Fruit fly (Drosophila melanogaster): ENCODE results near the gene t.
A peak's percentile ranks its signal among the peaks of the same experiment; 100 is the strongest.

t gene

dm6 chrX:9251212-9251877 lies 28.3 kb upstream of the t start (continued):
- TF ChIP-seq Optix (GFP tag; IDR thresholded peaks at IDR 0.05) (peak; percentile 37; the same call in 1 of the 3 replicates), CG14667 (GFP tag; IDR thresholded peaks at IDR 0.05) (no peak), gcm2 (GFP tag; optimal IDR thresholded peaks at IDR 0.05) (no peak), CG4424 (GFP tag; optimal IDR thresholded peaks at IDR 0.05) (peak; percentile 7), CG32772 (GFP tag; IDR thresholded peaks at IDR 0.05) (no peak), Atf6 (GFP tag; IDR thresholded peaks at IDR 0.05) (no peak), zen2 (GFP tag; IDR thresholded peaks at IDR 0.05; ENCODE audit: partially characterized antibody) (no peak), CHES-1-like (GFP tag; optimal IDR thresholded peaks at IDR 0.05) (no peak), CG4730 (GFP tag; IDR thresholded peaks at IDR 0.05) (no peak), CG9876 (GFP tag; optimal IDR thresholded peaks at IDR 0.05) (no peak), Eip74EF (GFP tag; optimal IDR thresholded peaks at IDR 0.05) (peak in 1 of 2 experiments; percentile 93), lilli (GFP tag; optimal IDR thresholded peaks at IDR 0.05) (peak; percentile 25), cg (GFP tag; optimal IDR thresholded peaks at IDR 0.05) (no peak), lmd (GFP tag; IDR thresholded peaks at IDR 0.05) (peak; percentile 29; the same call in 1 of the 2 replicates), CG4404 (GFP tag; IDR thresholded peaks at IDR 0.05) (no peak), sqz (GFP tag; optimal IDR thresholded peaks at IDR 0.05) (no peak), CG15479 (GFP tag; optimal IDR thresholded peaks at IDR 0.05) (no peak), CG1024 (GFP tag; IDR thresholded peaks at IDR 0.05) (no peak), CG11085 (GFP tag; IDR thresholded peaks at IDR 0.05) (no peak), tll (GFP tag; optimal IDR thresholded peaks at IDR 0.05) (no peak), H2.0 (GFP tag; IDR thresholded peaks at IDR 0.05) (no peak), mam (GFP tag; optimal IDR thresholded peaks at IDR 0.05) (no peak), CG9797 (GFP tag; optimal IDR thresholded peaks at IDR 0.05) (no peak), CoRest (tag; optimal IDR thresholded peaks at IDR 0.05) (peak; percentile 9), CG18476 (GFP tag; optimal IDR thresholded peaks at IDR 0.05) (no peak), CG18262 (tag; optimal IDR thresholded peaks at IDR 0.05) (peak; percentile 26), ind (GFP tag; optimal IDR thresholded peaks at IDR 0.05) (peak; percentile 27), slbo (GFP tag; IDR thresholded peaks at IDR 0.05) (peak; percentile 51), CG17361 (GFP tag; IDR thresholded peaks at IDR 0.05) (peak; percentile 47; the same call in 1 of the 3 replicates), Doc2 (GFP tag; IDR thresholded peaks at IDR 0.05) (no peak), E2f1 (GFP tag; IDR thresholded peaks at IDR 0.05) (0 out of 2 replicates have a peak, but pooled peaks have one; percentile 9), CG8924 (tag; optimal IDR thresholded peaks at IDR 0.05) (no peak), CG3407 (GFP tag; optimal IDR thresholded peaks at IDR 0.05) (no peak), CG9437 (GFP tag; optimal IDR thresholded peaks at IDR 0.05) (peak; percentile 7), sug (tag; optimal IDR thresholded peaks at IDR 0.05) (peak; percentile 8), Awh (GFP tag; IDR thresholded peaks at IDR 0.05) (no peak), btn (GFP tag; optimal IDR thresholded peaks at IDR 0.05) (peak; percentile 27), CG8290 (GFP tag; optimal IDR thresholded peaks at IDR 0.05) (no peak), CG8290 (tag; optimal IDR thresholded peaks at IDR 0.05) (peak in 1 of 2 experiments; percentile 45), CG10321 (GFP tag; IDR thresholded peaks at IDR 0.05) (no peak), CG11504 (tag; optimal IDR thresholded peaks at IDR 0.05) (peak; percentile 36), CG17359 (tag; optimal IDR thresholded peaks at IDR 0.05) (peak; percentile 30), ATbp (GFP tag; optimal IDR thresholded peaks at IDR 0.05) (peak; percentile 37), CG1647 (GFP tag; optimal IDR thresholded peaks at IDR 0.05) (no peak), NfI (GFP tag; optimal IDR thresholded peaks at IDR 0.05) (no peak), CG17385 (GFP tag; optimal IDR thresholded peaks at IDR 0.05) (peak; percentile 4), CG13296 (GFP tag; optimal IDR thresholded peaks at IDR 0.05) (no peak), CG11695 (GFP tag; IDR thresholded peaks at IDR 0.05) (0 out of 3 replicates have a peak, but pooled peaks have one; percentile 34), CG4360 (GFP tag; IDR thresholded peaks at IDR 0.05) (peak; percentile 25; the same call in 1 of the 2 replicates), bsh (GFP tag; optimal IDR thresholded peaks at IDR 0.05) (peak; percentile 1 to 37)

All from whole organism, embryonic.